Fruit fly (Drosophila melanogaster) whole organism, embryonic: ENCODE results near the gene Sgs5.

ENCODE experiments used
- B-H2 ChIP-seq: fragments of 200-800 bp; sonication (Bioruptor generic); optimal IDR thresholded peaks from 2 replicates; lab custom pipeline; 2018; ENCODE audit warnings: missing biosample characterization, mild to moderate bottlenecking, missing genetic modification characterization
- Bdp1 ChIP-seq: fragments of 200-800 bp; sonication (Bioruptor generic); optimal IDR thresholded peaks from 3 replicates; lab custom pipeline; 2016; ENCODE audit warnings: missing biosample characterization, missing genetic modification characterization
- CG12104 ChIP-seq: fragments of 200-800 bp; sonication (Bioruptor generic); optimal IDR thresholded peaks from 3 replicates; lab custom pipeline; 2016; ENCODE audit warnings: missing biosample characterization, missing genetic modification characterization
- CG12299 ChIP-seq: fragments of 200-800 bp; sonication (Bioruptor generic); optimal IDR thresholded peaks from 2 replicates; lab custom pipeline; 2018; ENCODE audit warnings: missing biosample characterization, mild to moderate bottlenecking, missing genetic modification characterization
- CG15479 ChIP-seq: fragments of 200-800 bp; sonication (Bioruptor generic); optimal IDR thresholded peaks from 3 replicates; lab custom pipeline; 2019; ENCODE audit warnings: missing biosample characterization, mild to moderate bottlenecking, missing genetic modification characterization, moderate library complexity
- CG16813 ChIP-seq: fragments of 200-800 bp; sonication (Bioruptor generic); IDR thresholded peaks from 3 replicates; pipeline ENCODE4 v1.3.6; 2022; ENCODE audit warnings: missing biosample characterization, missing genetic modification characterization; ENCODE audit not compliant: partially characterized antibody
- CG17612 ChIP-seq: fragments of 200-800 bp; sonication (Bioruptor generic); IDR thresholded peaks from 2 replicates; pipeline ENCODE4 v1.3.6; 2022; ENCODE audit warnings: missing biosample characterization, missing genetic modification characterization
- CG18764 ChIP-seq: fragments of 200-800 bp; sonication (Bioruptor generic); optimal IDR thresholded peaks from 3 replicates; lab custom pipeline; 2016; ENCODE audit warnings: missing biosample characterization, missing genetic modification characterization
- CG2202 ChIP-seq: fragments of 200-800 bp; sonication (Bioruptor generic); optimal IDR thresholded peaks from 2 replicates; lab custom pipeline; 2018; ENCODE audit warnings: missing biosample characterization, mild to moderate bottlenecking, missing genetic modification characterization
- CG30431 ChIP-seq: fragments of 200-800 bp; sonication (Bioruptor generic); optimal IDR thresholded peaks from 2 replicates; lab custom pipeline; 2017; ENCODE audit warnings: missing biosample characterization, missing genetic modification characterization
- CG31365 ChIP-seq: fragments of 200-800 bp; sonication (Bioruptor generic); optimal IDR thresholded peaks from 2 replicates; lab custom pipeline; 2018; ENCODE audit warnings: missing biosample characterization, mild to moderate bottlenecking, missing genetic modification characterization
- CG33557 ChIP-seq: fragments of 200-800 bp; sonication (Bioruptor generic); optimal IDR thresholded peaks from 2 replicates; lab custom pipeline; 2019; ENCODE audit warnings: missing biosample characterization, mild to moderate bottlenecking, missing genetic modification characterization, moderate library complexity
- CG34376 ChIP-seq: fragments of 200-800 bp; sonication (Bioruptor generic); optimal IDR thresholded peaks from 2 replicates; lab custom pipeline; 2018; ENCODE audit warnings: missing biosample characterization, mild to moderate bottlenecking, missing genetic modification characterization
- CG3838 ChIP-seq: fragments of 200-800 bp; sonication (Bioruptor generic); optimal IDR thresholded peaks from 3 replicates; lab custom pipeline; 2016; ENCODE audit warnings: missing biosample characterization, missing genetic modification characterization
- CG4854 ChIP-seq: fragments of 200-800 bp; sonication (Bioruptor generic); optimal IDR thresholded peaks from 2 replicates; lab custom pipeline; 2016; ENCODE audit warnings: missing biosample characterization, missing genetic modification characterization, inconsistent platforms
- CG6765 ChIP-seq: fragments of 200-800 bp; sonication (Bioruptor generic); optimal IDR thresholded peaks from 3 replicates; lab custom pipeline; 2017; ENCODE audit warnings: missing biosample characterization, mild to moderate bottlenecking, missing genetic modification characterization
- CG6791 ChIP-seq: fragments of 200-800 bp; sonication (Bioruptor generic); IDR thresholded peaks from 3 replicates; pipeline ENCODE4 v1.3.6; 2022; ENCODE audit warnings: missing biosample characterization, missing genetic modification characterization; ENCODE audit not compliant: partially characterized antibody
- CG9817 ChIP-seq: fragments of 200-800 bp; sonication (Bioruptor generic); optimal IDR thresholded peaks from 2 replicates; lab custom pipeline; 2018; ENCODE audit warnings: missing biosample characterization, mild to moderate bottlenecking, missing genetic modification characterization, moderate library complexity
- CG9932 ChIP-seq: fragments of 200-800 bp; sonication (Bioruptor generic); IDR thresholded peaks from 2 replicates; pipeline ENCODE4 v1.3.6; 2022; ENCODE audit warnings: missing biosample characterization, missing genetic modification characterization
- Camta ChIP-seq: fragments of 200-800 bp; sonication (Bioruptor generic); optimal IDR thresholded peaks from 2 replicates; lab custom pipeline; 2016; ENCODE audit warnings: missing biosample characterization, missing genetic modification characterization
- Dek ChIP-seq: fragments of 200-800 bp; sonication (Bioruptor generic); optimal IDR thresholded peaks from 3 replicates; lab custom pipeline; 2019; ENCODE audit warnings: missing biosample characterization, mild to moderate bottlenecking, missing genetic modification characterization, moderate library complexity
- HLHmδ ChIP-seq: fragments of 200-800 bp; sonication (Bioruptor generic); optimal IDR thresholded peaks from 2 replicates; lab custom pipeline; 2018; ENCODE audit warnings: missing biosample characterization, mild to moderate bottlenecking, missing genetic modification characterization, moderate library complexity
- Hey ChIP-seq: fragments of 200-800 bp; sonication (Bioruptor generic); optimal IDR thresholded peaks from 3 replicates; lab custom pipeline; 2018; ENCODE audit warnings: missing biosample characterization, mild to moderate bottlenecking, missing genetic modification characterization
- Lhr ChIP-seq: fragments of 200-800 bp; sonication (Bioruptor generic); optimal IDR thresholded peaks from 3 replicates; lab custom pipeline; 2017; ENCODE audit warnings: mild to moderate bottlenecking, missing biosample characterization, missing genetic modification reagents, missing genetic modification characterization
- MTF-1 ChIP-seq: fragments of 200-800 bp; sonication (Bioruptor generic); optimal IDR thresholded peaks from 2 replicates; lab custom pipeline; 2018; ENCODE audit warnings: missing biosample characterization, mild to moderate bottlenecking, missing genetic modification characterization, borderline replicate concordance
- Side ChIP-seq: fragments of 200-800 bp; sonication (Bioruptor generic); optimal IDR thresholded peaks from 2 replicates; lab custom pipeline; 2016; ENCODE audit warnings: missing biosample characterization, missing genetic modification characterization
- Six4 ChIP-seq: fragments of 200-800 bp; sonication (Bioruptor generic); optimal IDR thresholded peaks from 2 replicates; lab custom pipeline; 2016; ENCODE audit warnings: missing biosample characterization, missing genetic modification characterization
- ab ChIP-seq: fragments of 200-800 bp; sonication (Bioruptor generic); optimal IDR thresholded peaks from 2 replicates; lab custom pipeline; 2016; ENCODE audit warnings: missing biosample characterization, missing genetic modification characterization
- bigmax ChIP-seq: fragments of 200-800 bp; sonication (Bioruptor generic); optimal IDR thresholded peaks from 2 replicates; lab custom pipeline; 2018; ENCODE audit warnings: missing biosample characterization, mild to moderate bottlenecking, missing genetic modification characterization
- bsh ChIP-seq, 2 experiments: fragments of 200-800 bp; sonication (Bioruptor generic); optimal IDR thresholded peaks; 2 replicates each; lab custom pipeline; 2017 to 2018; ENCODE audit warnings: mild to moderate bottlenecking in 2 of 2, missing biosample characterization in 2 of 2, missing genetic modification characterization in 2 of 2, moderate library complexity in 1 of 2
- corto ChIP-seq: fragments of 200-800 bp; sonication (Bioruptor generic); optimal IDR thresholded peaks from 2 replicates; lab custom pipeline; 2016; ENCODE audit warnings: missing biosample characterization, mild to moderate bottlenecking, missing genetic modification characterization, moderate library complexity
- crol ChIP-seq: fragments of 200-800 bp; sonication (Bioruptor generic); IDR thresholded peaks from 2 replicates; pipeline ENCODE4 v1.3.6; 2022; ENCODE audit warnings: missing biosample characterization, missing genetic modification characterization
- dysf ChIP-seq: fragments of 200-800 bp; sonication (Bioruptor generic); IDR thresholded peaks from 3 replicates; pipeline ENCODE4 v1.3.6; 2022; ENCODE audit warnings: missing biosample characterization, missing genetic modification characterization
- eve ChIP-seq, 2 experiments: fragments of >200 bp; optimal IDR thresholded peaks; 2 replicates each; lab custom pipeline; 2017; ENCODE audit warnings: missing biosample characterization in 2 of 2, missing genetic modification characterization in 2 of 2
- ewg ChIP-seq: fragments of 200-800 bp; sonication (Bioruptor generic); optimal IDR thresholded peaks from 3 replicates; lab custom pipeline; 2017; ENCODE audit warnings: mild to moderate bottlenecking, missing biosample characterization, missing genetic modification reagents, missing genetic modification characterization
- exex ChIP-seq: fragments of 200-800 bp; sonication (Bioruptor generic); optimal IDR thresholded peaks from 4 replicates; lab custom pipeline; 2018; ENCODE audit warnings: missing biosample characterization, mild to moderate bottlenecking, missing genetic modification characterization, moderate library complexity
- fu2 ChIP-seq: fragments of 200-800 bp; sonication (Bioruptor generic); optimal IDR thresholded peaks from 2 replicates; lab custom pipeline; 2016; ENCODE audit warnings: missing biosample characterization, missing genetic modification characterization
- gem ChIP-seq: fragments of 200-800 bp; sonication (Bioruptor generic); optimal IDR thresholded peaks from 2 replicates; lab custom pipeline; 2019; ENCODE audit warnings: missing biosample characterization, mild to moderate bottlenecking, missing genetic modification characterization, moderate library complexity
- nom ChIP-seq: fragments of 200-800 bp; sonication (Bioruptor generic); optimal IDR thresholded peaks from 2 replicates; lab custom pipeline; 2017; ENCODE audit warnings: missing biosample characterization, missing genetic modification characterization, mild to moderate bottlenecking, moderate library complexity, missing genetic modification reagents
- org-1 ChIP-seq: fragments of 200-800 bp; sonication (Bioruptor generic); optimal IDR thresholded peaks from 2 replicates; lab custom pipeline; 2017; ENCODE audit warnings: missing biosample characterization, missing genetic modification characterization
- pb ChIP-seq: fragments of 200-800 bp; sonication (Bioruptor generic); optimal IDR thresholded peaks from 3 replicates; lab custom pipeline; 2016; ENCODE audit warnings: missing biosample characterization, missing genetic modification characterization
- pfk ChIP-seq: fragments of 200-800 bp; sonication (Bioruptor generic); optimal IDR thresholded peaks from 2 replicates; lab custom pipeline; 2018; ENCODE audit warnings: missing biosample characterization, mild to moderate bottlenecking, missing genetic modification characterization, moderate library complexity
- prd ChIP-seq, 3 experiments: fragments of >200 bp in 2 of 3; fragments of 200-800 bp in 1 of 3; sonication (Bioruptor generic) in 1 of 3; optimal IDR thresholded peaks in 2 of 3; IDR thresholded peaks in 1 of 3; 2 replicates in 2 of 3; 3 replicates in 1 of 3; pipeline versions ENCODE4 v1.3.6 to Lab custom; 2017 to 2022; ENCODE audit warnings: missing biosample characterization in 1 of 3, missing genetic modification characterization in 1 of 3
- stc ChIP-seq: fragments of 200-800 bp; sonication (Bioruptor generic); IDR thresholded peaks from 2 replicates; pipeline ENCODE4 v1.3.6; 2022; ENCODE audit warnings: missing biosample characterization, missing genetic modification characterization
- tna ChIP-seq: fragments of 200-800 bp; sonication (Bioruptor generic); IDR thresholded peaks from 2 replicates; pipeline ENCODE4 v1.3.6; 2022; ENCODE audit warnings: missing biosample characterization, missing genetic modification characterization; ENCODE audit not compliant: partially characterized antibody
- vvl ChIP-seq: fragments of 200-800 bp; sonication (Bioruptor generic); IDR thresholded peaks from 2 replicates; pipeline ENCODE4 v1.3.6; 2022; ENCODE audit warnings: missing biosample characterization, missing genetic modification characterization
- wek ChIP-seq: fragments of 200-800 bp; sonication (Bioruptor generic); optimal IDR thresholded peaks from 3 replicates; lab custom pipeline; 2018; ENCODE audit warnings: missing biosample characterization, mild to moderate bottlenecking, missing genetic modification characterization, moderate library complexity
- wor ChIP-seq: fragments of 200-800 bp; sonication (Bioruptor generic); IDR thresholded peaks from 2 replicates; pipeline ENCODE4 v1.3.6; 2022; ENCODE audit warnings: missing biosample characterization, missing genetic modification characterization
- zf30C ChIP-seq: fragments of 200-800 bp; sonication (Bioruptor generic); optimal IDR thresholded peaks from 3 replicates; lab custom pipeline; 2018; ENCODE audit warnings: missing biosample characterization, mild to moderate bottlenecking, missing genetic modification characterization

Sgs5 gene

DNA sequence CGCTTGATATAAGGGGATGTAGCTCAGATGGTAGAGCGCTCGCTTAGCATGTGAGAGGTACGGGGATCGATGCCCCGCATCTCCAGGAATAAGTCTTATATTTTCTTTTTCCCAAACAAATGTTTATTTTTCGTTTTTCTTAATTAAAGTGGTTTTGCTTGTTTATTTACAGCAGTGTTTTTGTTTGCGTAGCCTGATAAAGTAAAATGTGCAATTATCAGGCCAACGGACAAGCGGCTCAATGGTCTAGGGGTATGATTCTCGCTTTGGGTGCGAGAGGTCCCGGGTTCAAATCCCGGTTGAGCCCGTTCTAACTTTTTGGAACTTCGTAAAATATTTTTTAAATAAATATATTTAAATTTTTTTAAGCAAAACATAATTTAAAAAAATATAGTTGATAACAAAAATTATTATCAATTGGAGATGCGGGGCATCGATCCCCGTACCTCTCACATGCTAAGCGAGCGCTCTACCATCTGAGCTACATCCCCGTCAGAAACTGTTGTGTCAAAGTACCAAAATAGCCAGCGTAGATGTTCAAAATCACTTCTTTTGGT lies 24.6 kb downstream of the Sgs5 start (continued):
- TF ChIP-seq pb (GFP tag; lab: Kevin White, UChicago) = no peak
- no peak for TF ChIP-seq prd (optimal IDR thresholded peaks at IDR 0.05; lab: Kevin White, UChicago)
- TF ChIP-seq prd (GFP tag; IDR thresholded peaks at IDR 0.05; lab: Robert Waterston, UW) = no peak
- no peak for TF ChIP-seq bigmax (GFP tag; lab: Kevin White, UChicago)
- no peak for TF ChIP-seq CG12104 (GFP tag; lab: Kevin White, UChicago)
- peak; percentile 62; the same call in 1 of the 2 replicates for TF ChIP-seq vvl (GFP tag; lab: Robert Waterston, UW)
- peak; percentile 25 for TF ChIP-seq CG31365 (tag; lab: Kevin White, UChicago)
- no peak for TF ChIP-seq pfk (GFP tag; lab: Kevin White, UChicago)
- TF ChIP-seq wor = no peak
- TF ChIP-seq CG18764 = no peak
- peak; percentile 96 for TF ChIP-seq nom (GFP tag; lab: Kevin White, UChicago)
- TF ChIP-seq org-1 (GFP tag; lab: Kevin White, UChicago) = no peak
- TF ChIP-seq corto (GFP tag; lab: Kevin White, UChicago) = no peak
- no peak for TF ChIP-seq ab (GFP tag; lab: Kevin White, UChicago)
- no peak for TF ChIP-seq CG2202
- TF ChIP-seq zf30C = no peak
- peak; percentile 24 for TF ChIP-seq CG33557 (GFP tag; lab: Kevin White, UChicago)
- TF ChIP-seq Side (GFP tag; lab: Kevin White, UChicago) = no peak
- TF ChIP-seq tna (GFP tag; lab: Robert Waterston, UW) = peak; percentile 87
- TF ChIP-seq bsh (GFP tag; optimal IDR thresholded peaks at IDR 0.05; lab: Kevin White, UChicago) = peak; percentile 1 to 49
- no peak for TF ChIP-seq ewg
- TF ChIP-seq CG4854 (GFP tag; lab: Kevin White, UChicago) = no peak
- peak; percentile 99 for TF ChIP-seq Bdp1
- no peak for TF ChIP-seq CG15479 (GFP tag; lab: Kevin White, UChicago)
- TF ChIP-seq CG6791 (GFP tag; lab: Robert Waterston, UW) = peak; percentile 60
- peak; percentile 33 for TF ChIP-seq CG34376
- no peak for TF ChIP-seq CG3838 (GFP tag; lab: Kevin White, UChicago)
- no peak for TF ChIP-seq wek (GFP tag; lab: Kevin White, UChicago)
- no peak for TF ChIP-seq CG30431 (GFP tag; lab: Kevin White, UChicago)
- no peak for TF ChIP-seq Six4
- TF ChIP-seq stc (GFP tag; lab: Robert Waterston, UW) = peak; percentile 21; the same call in 1 of the 2 replicates
- TF ChIP-seq CG6765 = no peak
- no peak for TF ChIP-seq crol (GFP tag; lab: Robert Waterston, UW)
- TF ChIP-seq CG9932 (GFP tag; lab: Robert Waterston, UW) = no peak
- TF ChIP-seq CG16813 (GFP tag; lab: Robert Waterston, UW) = peak; percentile 94
- peak; percentile 39 for TF ChIP-seq Dek
- TF ChIP-seq fu2 (GFP tag; lab: Kevin White, UChicago) = no peak
- no peak for TF ChIP-seq Lhr (GFP tag; lab: Kevin White, UChicago)
- TF ChIP-seq gem (tag; lab: Kevin White, UChicago) = peak; percentile 8
- TF ChIP-seq CG17612 (GFP tag; lab: Robert Waterston, UW) = no peak
- TF ChIP-seq CG9817 = no peak
- peak; percentile 45 for TF ChIP-seq exex (tag; lab: Kevin White, UChicago)
- TF ChIP-seq dysf (GFP tag; lab: Robert Waterston, UW) = no peak
- TF ChIP-seq HLHmδ (GFP tag; lab: Kevin White, UChicago) = no peak
- peak; percentile 13 for TF ChIP-seq MTF-1 (GFP tag; lab: Kevin White, UChicago)
- no peak for TF ChIP-seq Camta
- no peak for TF ChIP-seq Hey (tag; lab: Kevin White, UChicago)
- no peak for TF ChIP-seq B-H2 (GFP tag; lab: Kevin White, UChicago)
- TF ChIP-seq eve (GFP tag; optimal IDR thresholded peaks at IDR 0.05; lab: Kevin White, UChicago) = peak in 1 of 2 experiments; percentile 17
- TF ChIP-seq CG12299 (tag; lab: Kevin White, UChicago) = no peak
